Fruit fly (Drosophila melanogaster): ENCODE data around the gene CG11927.

Gene CG11927

dm6 chr2L:4810697-4811490, 36.7 kb upstream of the CG11927 start (continued):
- no peak for TF ChIP-seq eve (GFP tag; optimal IDR thresholded peaks at IDR 0.05)
- TF ChIP-seq Kr (GFP tag; optimal IDR thresholded peaks at IDR 0.05), result no peak
- no peak for TF ChIP-seq fd102C (GFP tag; optimal IDR thresholded peaks at IDR 0.05)
- no peak for TF ChIP-seq CG42726 (GFP tag; IDR thresholded peaks at IDR 0.05; ENCODE audit: partially characterized antibody)
- peak; percentile 32 for TF ChIP-seq CG1647 (GFP tag; optimal IDR thresholded peaks at IDR 0.05)
- TF ChIP-seq Dp (GFP tag; optimal IDR thresholded peaks at IDR 0.05), result no peak
- no peak for TF ChIP-seq Sry-δ (GFP tag; optimal IDR thresholded peaks at IDR 0.05)
- no peak for TF ChIP-seq yki (optimal IDR thresholded peaks at IDR 0.05)
- no peak for TF ChIP-seq CG5245 (GFP tag; optimal IDR thresholded peaks at IDR 0.05)
- TF ChIP-seq ranshi (GFP tag; IDR thresholded peaks at IDR 0.05), result peak; percentile 25; the same call in 1 of the 2 replicates
- TF ChIP-seq PHDP (tag; optimal IDR thresholded peaks at IDR 0.05), result peak; percentile 48
- TF ChIP-seq croc (GFP tag; conservative IDR thresholded peaks at IDR 0.05), result 0 out of 3 replicates have a peak, but pooled peaks have one; percentile 20
- peak; percentile 66 for TF ChIP-seq D19B (GFP tag; optimal IDR thresholded peaks at IDR 0.05)
- no peak for TF ChIP-seq bigmax (GFP tag; optimal IDR thresholded peaks at IDR 0.05)
- TF ChIP-seq Eip74EF (GFP tag; optimal IDR thresholded peaks at IDR 0.05), result peak in 1 of 2 experiments; percentile 59
- no peak for TF ChIP-seq CG11560 (tag; IDR thresholded peaks at IDR 0.05)
- no peak for TF ChIP-seq Dfd (GFP tag; optimal IDR thresholded peaks at IDR 0.05)
- no peak for TF ChIP-seq hb (GFP tag; IDR thresholded peaks at IDR 0.05; ENCODE audit: partially characterized antibody)
- TF ChIP-seq CG8765 (GFP tag; IDR thresholded peaks at IDR 0.05), result no peak
- TF ChIP-seq stc (GFP tag; IDR thresholded peaks at IDR 0.05), result no peak
- no peak for TF ChIP-seq rib (GFP tag; IDR thresholded peaks at IDR 0.05)
- no peak; the same call in 2 of the 3 replicates for TF ChIP-seq Doc3 (GFP tag; IDR thresholded peaks at IDR 0.05; ENCODE audit: partially characterized antibody)
- no peak for TF ChIP-seq otp (GFP tag; IDR thresholded peaks at IDR 0.05)
- TF ChIP-seq p53 (GFP tag; optimal IDR thresholded peaks at IDR 0.05), result no peak
- TF ChIP-seq dmrt11E (tag; optimal IDR thresholded peaks at IDR 0.05), result peak; percentile 71
- TF ChIP-seq CG12104 (GFP tag; optimal IDR thresholded peaks at IDR 0.05), result peak; percentile 62
- peak; percentile 44 for TF ChIP-seq CG6813 (GFP tag; optimal IDR thresholded peaks at IDR 0.05)
- TF ChIP-seq CG12659 (GFP tag; optimal IDR thresholded peaks at IDR 0.05), result peak; percentile 79
- TF ChIP-seq h (optimal IDR thresholded peaks at IDR 0.05), result no peak
- peak; percentile 21 for TF ChIP-seq zfh2 (GFP tag; optimal IDR thresholded peaks at IDR 0.05)
- peak; percentile 52 for TF ChIP-seq CG10274 (GFP tag; optimal IDR thresholded peaks at IDR 0.05)
- peak; percentile 82 for TF ChIP-seq CG11504 (tag; optimal IDR thresholded peaks at IDR 0.05)
- no peak for TF ChIP-seq tll (GFP tag; optimal IDR thresholded peaks at IDR 0.05)
- TF ChIP-seq CG34224 (GFP tag; IDR thresholded peaks at IDR 0.05; ENCODE audit: partially characterized antibody), result no peak
- peak; percentile 39 to 40 for TF ChIP-seq Pdp1 (GFP tag; optimal IDR thresholded peaks at IDR 0.05)
- no peak for TF ChIP-seq CG13287 (GFP tag; IDR thresholded peaks at IDR 0.05; ENCODE audit: partially characterized antibody)
- TF ChIP-seq CG11695 (GFP tag; IDR thresholded peaks at IDR 0.05), result peak; percentile 32; the same call in 1 of the 3 replicates
- no peak for TF ChIP-seq CG6765 (GFP tag; optimal IDR thresholded peaks at IDR 0.05)
- peak; percentile 68 for TF ChIP-seq caup (GFP tag; optimal IDR thresholded peaks at IDR 0.05; ENCODE audit: severe bottlenecking)
- TF ChIP-seq pho (GFP tag; optimal IDR thresholded peaks at IDR 0.05), result peak; percentile 52
- TF ChIP-seq Usf (GFP tag; optimal IDR thresholded peaks at IDR 0.05), result peak; percentile 50
- peak; percentile 58 for TF ChIP-seq tin (GFP tag; optimal IDR thresholded peaks at IDR 0.05)
- peak; percentile 50 for TF ChIP-seq shn (GFP tag; optimal IDR thresholded peaks at IDR 0.05)
- no peak for TF ChIP-seq Spps (tag; optimal IDR thresholded peaks at IDR 0.05)
- TF ChIP-seq CG10267 (tag; optimal IDR thresholded peaks at IDR 0.05), result peak; percentile 52
- no peak for TF ChIP-seq CG14965 (GFP tag; optimal IDR thresholded peaks at IDR 0.05; ENCODE audit: borderline replicate concordance)
- peak; percentile 10 for TF ChIP-seq CG4854 (GFP tag; optimal IDR thresholded peaks at IDR 0.05)
- TF ChIP-seq Ptx1 (GFP tag; IDR thresholded peaks at IDR 0.05), result peak; percentile 68
